Worm (Caenorhabditis elegans) whole organism, late embryonic: ENCODE data around the gene F53C3.7.

Experiments
- C08G9.2 ChIP-seq: sonication (generic microtip); optimal IDR thresholded peaks from 2 replicates; lab custom pipeline; 2016; ENCODE audit warnings: mild to moderate bottlenecking, missing genetic modification characterization, moderate library complexity, missing compliant biosample characterization
- C38D4.7 ChIP-seq: fragments of 200-800 bp; sonication (Bioruptor generic); optimal IDR thresholded peaks from 2 replicates; lab custom pipeline; 2018; ENCODE audit warnings: mild to moderate bottlenecking, missing genetic modification characterization, moderate library complexity, missing compliant biosample characterization
- K02D7.2 ChIP-seq: sonication (generic microtip); optimal IDR thresholded peaks from 2 replicates; lab custom pipeline; 2017; ENCODE audit warnings: mild to moderate bottlenecking, missing genetic modification characterization, missing compliant biosample characterization
- K09A11.1 ChIP-seq: sonication (generic microtip); optimal IDR thresholded peaks from 2 replicates; lab custom pipeline; 2017; ENCODE audit warnings: antibody characterized with exemption, mild to moderate bottlenecking, missing genetic modification characterization, missing compliant biosample characterization; ENCODE audit not compliant: insufficient read depth
- T23F11.4 ChIP-seq: fragments of 200-800 bp; sonication (Bioruptor generic); optimal IDR thresholded peaks from 2 replicates; lab custom pipeline; 2018; ENCODE audit warnings: mild to moderate bottlenecking, missing genetic modification characterization, missing compliant biosample characterization
- ahr-1 ChIP-seq: sonication (generic microtip); optimal IDR thresholded peaks from 2 replicates; lab custom pipeline; 2016; ENCODE audit warnings: missing genetic modification characterization, missing compliant biosample characterization
- ceh-14 ChIP-seq: sonication (generic microtip); optimal IDR thresholded peaks from 2 replicates; lab custom pipeline; 2016; ENCODE audit warnings: missing genotype, missing genetic modification characterization, missing compliant biosample characterization
- ceh-18 ChIP-seq: sonication (generic microtip); optimal IDR thresholded peaks from 2 replicates; lab custom pipeline; 2016; ENCODE audit warnings: missing genetic modification characterization, missing compliant biosample characterization
- ceh-24 ChIP-seq: sonication (generic microtip); optimal IDR thresholded peaks from 2 replicates; lab custom pipeline; 2016; ENCODE audit warnings: mild to moderate bottlenecking, missing genetic modification characterization, missing compliant biosample characterization
- ceh-34 ChIP-seq: sonication (generic microtip); optimal IDR thresholded peaks from 2 replicates; lab custom pipeline; 2016; ENCODE audit warnings: mild to moderate bottlenecking, missing genetic modification characterization, missing compliant biosample characterization
- ceh-48 ChIP-seq: sonication (generic microtip); optimal IDR thresholded peaks from 2 replicates; lab custom pipeline; 2016; ENCODE audit warnings: missing genetic modification characterization, inconsistent platforms, missing compliant biosample characterization
- ceh-6 ChIP-seq: fragments of 200-800 bp; sonication (Bioruptor generic); optimal IDR thresholded peaks from 2 replicates; lab custom pipeline; 2018; ENCODE audit warnings: mild to moderate bottlenecking, missing genetic modification characterization, missing compliant biosample characterization
- ceh-9 ChIP-seq: sonication (generic microtip); optimal IDR thresholded peaks from 2 replicates; lab custom pipeline; 2016; ENCODE audit warnings: mild to moderate bottlenecking, missing genetic modification characterization, inconsistent platforms, missing compliant biosample characterization
- che-1 ChIP-seq: sonication (generic microtip); optimal IDR thresholded peaks from 2 replicates; lab custom pipeline; 2016; ENCODE audit warnings: mild to moderate bottlenecking, missing genetic modification characterization, missing compliant biosample characterization
- dmd-4 ChIP-seq: sonication (generic microtip); optimal IDR thresholded peaks from 2 replicates; lab custom pipeline; 2016; ENCODE audit warnings: borderline replicate concordance, missing genetic modification characterization, missing compliant biosample characterization
- ets-4 ChIP-seq: sonication (generic microtip); optimal IDR thresholded peaks from 2 replicates; lab custom pipeline; 2016; ENCODE audit warnings: missing genetic modification characterization, missing compliant biosample characterization
- fax-1 ChIP-seq: sonication (generic microtip); optimal IDR thresholded peaks from 2 replicates; lab custom pipeline; 2016; ENCODE audit warnings: missing genotype, missing genetic modification characterization, missing compliant biosample characterization
- fkh-10 ChIP-seq: fragments of 150-350 bp; optimal IDR thresholded peaks from 2 replicates; lab custom pipeline; 2014; ENCODE audit warnings: missing biosample characterization, missing genetic modification reagents, missing genetic modification characterization
- gmeb-2 ChIP-seq: sonication (generic microtip); optimal IDR thresholded peaks from 2 replicates; lab custom pipeline; 2016; ENCODE audit warnings: missing genetic modification characterization, inconsistent platforms, missing compliant biosample characterization
- hlh-13 ChIP-seq: fragments of 200-800 bp; sonication (Bioruptor generic); optimal IDR thresholded peaks from 2 replicates; lab custom pipeline; 2018; ENCODE audit warnings: mild to moderate bottlenecking, missing genetic modification characterization, missing compliant biosample characterization
- hlh-6 ChIP-seq: sonication (generic microtip); optimal IDR thresholded peaks from 2 replicates; lab custom pipeline; 2016; ENCODE audit warnings: missing genotype, missing genetic modification characterization, missing compliant biosample characterization
- hlh-8 ChIP-seq: sonication (generic microtip); optimal IDR thresholded peaks from 2 replicates; lab custom pipeline; 2016; ENCODE audit warnings: missing genotype, missing genetic modification characterization, missing compliant biosample characterization
- lim-6 ChIP-seq: sonication (generic microtip); optimal IDR thresholded peaks from 2 replicates; lab custom pipeline; 2016; ENCODE audit warnings: missing genetic modification characterization, missing compliant biosample characterization
- nhr-11 ChIP-seq: fragments of 150-350 bp; optimal IDR thresholded peaks from 2 replicates; lab custom pipeline; 2014; ENCODE audit warnings: missing biosample characterization, missing genetic modification characterization
- pag-3 ChIP-seq: sonication (generic microtip); optimal IDR thresholded peaks from 2 replicates; lab custom pipeline; 2016; ENCODE audit warnings: missing compliant biosample characterization, missing genetic modification characterization, borderline replicate concordance
- pat-9 ChIP-seq: fragments of 200-800 bp; sonication (Bioruptor generic); optimal IDR thresholded peaks from 2 replicates; lab custom pipeline; 2018; ENCODE audit warnings: mild to moderate bottlenecking, missing genetic modification characterization, moderate library complexity, missing compliant biosample characterization
- pax-1 ChIP-seq: fragments of 150-350 bp; optimal IDR thresholded peaks from 2 replicates; lab custom pipeline; 2014; ENCODE audit warnings: missing biosample characterization, missing genetic modification characterization
- pha-2 ChIP-seq: sonication (generic microtip); optimal IDR thresholded peaks from 2 replicates; lab custom pipeline; 2017; ENCODE audit warnings: mild to moderate bottlenecking, missing genetic modification characterization, missing compliant biosample characterization
- pqm-1 ChIP-seq: sonication (generic microtip); optimal IDR thresholded peaks from 2 replicates; lab custom pipeline; 2016; ENCODE audit warnings: missing genetic modification characterization, missing compliant biosample characterization
- pros-1 ChIP-seq: fragments of 150-350 bp; optimal IDR thresholded peaks from 2 replicates; lab custom pipeline; 2014; ENCODE audit warnings: missing biosample characterization, missing genetic modification reagents, missing genetic modification characterization
- sox-2 ChIP-seq: fragments of 200-800 bp; sonication (Bioruptor generic); IDR thresholded peaks from 2 replicates; pipeline ENCODE4 v1.3.6; 2022; ENCODE audit warnings: missing genetic modification reagents, missing genetic modification characterization, missing compliant biosample characterization
- sox-4 ChIP-seq: sonication (generic microtip); optimal IDR thresholded peaks from 2 replicates; lab custom pipeline; 2017; ENCODE audit warnings: mild to moderate bottlenecking, missing genetic modification characterization, inconsistent platforms, missing compliant biosample characterization
- tbx-2 ChIP-seq: sonication (generic microtip); optimal IDR thresholded peaks from 2 replicates; lab custom pipeline; 2016; ENCODE audit warnings: missing genetic modification characterization, missing compliant biosample characterization
- tbx-7 ChIP-seq: sonication (generic microtip); optimal IDR thresholded peaks from 2 replicates; lab custom pipeline; 2016; ENCODE audit warnings: missing genotype, missing genetic modification characterization, missing compliant biosample characterization
- unc-42 ChIP-seq: sonication (generic microtip); optimal IDR thresholded peaks from 2 replicates; lab custom pipeline; 2016; ENCODE audit warnings: missing genotype, missing genetic modification characterization, missing compliant biosample characterization
- unc-55 ChIP-seq: sonication (generic microtip); optimal IDR thresholded peaks from 2 replicates; lab custom pipeline; 2017; ENCODE audit warnings: missing biosample characterization, missing genetic modification reagents, missing genetic modification characterization
- unc-86 ChIP-seq: sonication (generic microtip); optimal IDR thresholded peaks from 2 replicates; lab custom pipeline; 2016; ENCODE audit warnings: missing genetic modification characterization, missing compliant biosample characterization
- zip-5 ChIP-seq: sonication (generic microtip); optimal IDR thresholded peaks from 2 replicates; lab custom pipeline; 2016; ENCODE audit warnings: missing genetic modification characterization, missing compliant biosample characterization

Gene F53C3.7

ce11 chrII:3894755-3895154 is at the start of gene F53C3.7:
Gene F53C3.7, plus strand, starts transcription at chrII:3895055.
- no peak for TF ChIP-seq hlh-8 (tag; lab: Kevin White, UChicago)
- no peak for TF ChIP-seq pag-3 (tag; lab: Kevin White, UChicago)
- no peak for TF ChIP-seq nhr-11 (tag; lab: Kevin White, UChicago)
- no peak for TF ChIP-seq zip-5 (tag; lab: Kevin White, UChicago)
- TF ChIP-seq pha-2 (tag; lab: Kevin White, UChicago) = no peak
- no peak for TF ChIP-seq ets-4
- TF ChIP-seq T23F11.4 (GFP tag; lab: Kevin White, UChicago) = no peak
- TF ChIP-seq fax-1 (tag; lab: Kevin White, UChicago) = no peak
- TF ChIP-seq ceh-18 (tag; lab: Kevin White, UChicago) = no peak
- TF ChIP-seq unc-86 = no peak
- no peak for TF ChIP-seq ceh-6
- no peak for TF ChIP-seq pqm-1 (tag; lab: Kevin White, UChicago)
- no peak for TF ChIP-seq pax-1 (tag; lab: Kevin White, UChicago)
- no peak for TF ChIP-seq ceh-34 (tag; lab: Kevin White, UChicago)
- TF ChIP-seq hlh-6 (tag; lab: Kevin White, UChicago) = no peak
- no peak for TF ChIP-seq unc-55
- TF ChIP-seq ceh-48 (tag; lab: Kevin White, UChicago) = no peak
- TF ChIP-seq, all 69 proteins: peak for 0

- TF ChIP-seq ahr-1 (tag; lab: Kevin White, UChicago) = no peak
- TF ChIP-seq K09A11.1 = no peak
- no peak for TF ChIP-seq pat-9 (tag; lab: Kevin White, UChicago)
- no peak for TF ChIP-seq lim-6 (tag; lab: Kevin White, UChicago)
- TF ChIP-seq, all 69 proteins: peak for 0
Measured at ce11 chrII:3846028-3846427, 48.8 kb upstream of the F53C3.7 start, which contains the start of gene C17A2.2. Gene C17A2.2, plus strand, starts transcription at chrII:3846328.

DNA sequence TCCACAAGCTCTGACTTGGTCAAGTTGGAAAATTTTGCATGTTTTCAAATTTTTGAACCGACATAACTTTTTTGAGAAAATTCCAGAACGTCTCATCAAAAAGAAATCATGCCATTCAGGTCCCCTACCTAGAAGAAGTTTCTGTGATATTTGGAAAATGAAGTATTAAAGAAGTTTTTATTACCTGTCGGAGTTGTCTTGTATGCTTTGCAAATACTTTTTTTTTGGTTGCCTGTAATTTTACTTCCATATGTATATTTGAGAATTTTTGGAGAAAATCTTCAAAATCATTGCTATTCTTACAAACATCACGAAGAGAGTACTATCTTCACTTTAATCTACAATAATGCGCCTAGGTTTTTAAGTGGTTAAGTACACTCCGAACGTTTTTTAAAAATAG is 44.2 kb upstream of the F53C3.7 start, which contains the start of gene nhr-72:
nhr-72 (minus strand) TSS at position 101 of the 400 bp plus-strand sequence.
- TF ChIP-seq ceh-14 (tag; lab: Kevin White, UChicago) (no peak), pros-1 (no peak), ceh-9 (tag; lab: Kevin White, UChicago) (no peak), T23F11.4 (GFP tag; lab: Kevin White, UChicago) (no peak), K02D7.2 (no peak), che-1 (tag; lab: Kevin White, UChicago) (no peak), ceh-24 (tag; lab: Kevin White, UChicago) (no peak), sox-2 (no peak), sox-4 (tag; lab: Kevin White, UChicago) (no peak), pat-9 (tag; lab: Kevin White, UChicago) (no peak), unc-42 (tag; lab: Kevin White, UChicago) (no peak)

DNA sequence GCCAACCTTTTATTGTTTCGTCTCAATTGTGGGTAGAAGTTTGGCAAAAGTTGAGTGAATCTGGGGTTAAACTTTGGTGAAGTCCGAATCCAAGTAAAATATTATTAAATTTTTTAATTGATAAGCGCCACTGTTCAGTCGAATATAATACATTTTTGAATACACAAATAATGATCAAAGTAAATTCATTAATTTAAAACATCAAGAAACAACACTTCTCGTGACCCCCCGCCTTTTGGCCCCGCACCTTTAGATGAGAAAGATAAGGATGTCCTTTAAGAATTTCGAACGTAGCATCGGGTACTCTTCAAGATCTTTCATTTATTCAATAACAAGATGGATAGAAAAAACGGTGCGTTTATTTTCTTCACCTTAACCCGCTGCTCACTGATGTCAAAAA is 42.2 kb upstream of the F53C3.7 start, which contains the start of gene nhr-257:
nhr-257 (plus strand) TSS at position 301 of the 400 bp plus-strand sequence.
- TF ChIP-seq gmeb-2 (tag; lab: Kevin White, UChicago) = no peak
- no peak for TF ChIP-seq che-1 (tag; lab: Kevin White, UChicago)
- TF ChIP-seq lim-6 (tag; lab: Kevin White, UChicago) = no peak
- TF ChIP-seq ahr-1 (tag; lab: Kevin White, UChicago) = no peak
- TF ChIP-seq C08G9.2 (tag; lab: Kevin White, UChicago) = no peak
- TF ChIP-seq dmd-4 (tag; lab: Kevin White, UChicago) = no peak
- no peak for TF ChIP-seq tbx-7 (tag; lab: Kevin White, UChicago)
- TF ChIP-seq tbx-2 (tag; lab: Kevin White, UChicago) = no peak
- no peak for TF ChIP-seq hlh-6 (tag; lab: Kevin White, UChicago)
- TF ChIP-seq T23F11.4 (GFP tag; lab: Kevin White, UChicago) = no peak
- TF ChIP-seq hlh-13 (GFP tag; lab: Kevin White, UChicago) = no peak
- TF ChIP-seq hlh-8 (tag; lab: Kevin White, UChicago) = no peak
- no peak for TF ChIP-seq C38D4.7
- TF ChIP-seq sox-4 (tag; lab: Kevin White, UChicago) = no peak
- TF ChIP-seq fkh-10 (GFP tag; lab: Kevin White, UChicago) = no peak
- no peak for TF ChIP-seq ceh-6
